Worm (Caenorhabditis elegans) whole organism, young adult: ENCODE measurements around the gene C34E11.2.

Source experiments
- B0035.1 ChIP-seq: sonication (generic microtip); optimal IDR thresholded peaks from 2 replicates; lab custom pipeline; 2016; ENCODE audit warnings: missing genetic modification characterization, mild to moderate bottlenecking, missing compliant biosample characterization, missing genotype, missing genetic modification reagents
- C17E4.6 ChIP-seq: fragments of 200-800 bp; sonication (Bioruptor generic); IDR thresholded peaks from 2 replicates; pipeline ENCODE4 v1.3.6; 2022; ENCODE audit warnings: missing genetic modification reagents, missing genetic modification characterization, missing compliant biosample characterization
- F23B12.7 ChIP-seq: sonication (generic microtip); optimal IDR thresholded peaks from 2 replicates; lab custom pipeline; 2017; ENCODE audit warnings: missing genetic modification characterization, mild to moderate bottlenecking, missing compliant biosample characterization, antibody characterized with exemption, moderate library complexity; ENCODE audit not compliant: insufficient read depth
- F39B2.1 ChIP-seq: fragments of 200-800 bp; sonication (Bioruptor generic); IDR thresholded peaks from 2 replicates; pipeline ENCODE4 v1.3.6; 2022; ENCODE audit warnings: missing genetic modification reagents, missing genetic modification characterization, missing compliant biosample characterization
- F52B5.7 ChIP-seq: sonication (generic microtip); optimal IDR thresholded peaks from 2 replicates; lab custom pipeline; 2016; ENCODE audit warnings: mild to moderate bottlenecking, missing genetic modification characterization, missing compliant biosample characterization
- F57A8.1 ChIP-seq: fragments of 200-800 bp; sonication (Bioruptor generic); optimal IDR thresholded peaks from 2 replicates; lab custom pipeline; 2018; ENCODE audit warnings: mild to moderate bottlenecking, missing genetic modification characterization, moderate library complexity, missing compliant biosample characterization
- Y53G8AR.9 ChIP-seq: fragments of 200-800 bp; sonication (Bioruptor generic); conservative IDR thresholded peaks from 2 replicates; pipeline ENCODE4 v1.3.6; 2022; ENCODE audit warnings: missing genetic modification reagents, missing genetic modification characterization, missing compliant biosample characterization
- Y56A3A.18 ChIP-seq: fragments of 200-800 bp; sonication (Bioruptor generic); IDR thresholded peaks from 2 replicates; pipeline ENCODE4 v1.3.6; 2022; ENCODE audit warnings: missing genetic modification reagents, missing genetic modification characterization, missing compliant biosample characterization
- Y79H2A.3 ChIP-seq: fragments of 200-800 bp; sonication (Bioruptor generic); conservative IDR thresholded peaks from 2 replicates; pipeline ENCODE4 v1.3.6; 2022; ENCODE audit warnings: missing genetic modification reagents, missing genetic modification characterization, missing compliant biosample characterization
- Y95B8A.8 ChIP-seq: fragments of 200-800 bp; sonication (Bioruptor generic); IDR thresholded peaks from 2 replicates; pipeline ENCODE4 v1.3.6; 2022; ENCODE audit warnings: missing genetic modification reagents, missing genetic modification characterization, missing compliant biosample characterization
- athp-1 ChIP-seq: sonication (generic microtip); optimal IDR thresholded peaks from 2 replicates; lab custom pipeline; 2017; ENCODE audit warnings: mild to moderate bottlenecking, missing genetic modification characterization, missing compliant biosample characterization
- cebp-1 ChIP-seq, 2 experiments: fragments of 200-800 bp in 1 of 2; sonication (Bioruptor generic) in 1 of 2; sonication (generic microtip) in 1 of 2; IDR thresholded peaks in 1 of 2; optimal IDR thresholded peaks in 1 of 2; 2 replicates each; pipeline versions ENCODE4 v1.3.6 to Lab custom; 2017 to 2022; ENCODE audit warnings: missing compliant biosample characterization in 2 of 2, missing genetic modification characterization in 2 of 2, mild to moderate bottlenecking in 1 of 2, missing genetic modification reagents in 1 of 2, moderate library complexity in 1 of 2
- ceh-40 ChIP-seq: fragments of 200-800 bp; sonication (Bioruptor generic); IDR thresholded peaks from 2 replicates; pipeline ENCODE4 v1.3.6; 2022; ENCODE audit warnings: missing genetic modification characterization, missing compliant biosample characterization
- ceh-58 ChIP-seq: fragments of 200-800 bp; sonication (Bioruptor generic); IDR thresholded peaks from 2 replicates; pipeline ENCODE4 v1.3.6; 2022; ENCODE audit warnings: missing genetic modification characterization, missing compliant biosample characterization
- ceh-91 ChIP-seq: fragments of 200-800 bp; sonication (Bioruptor generic); IDR thresholded peaks from 2 replicates; pipeline ENCODE4 v1.3.6; 2022; ENCODE audit warnings: missing genetic modification reagents, missing genetic modification characterization, missing compliant biosample characterization
- dox-1 ChIP-seq: fragments of 200-800 bp; sonication (Bioruptor generic); IDR thresholded peaks from 2 replicates; pipeline ENCODE4 v1.3.6; 2022; ENCODE audit warnings: missing genetic modification reagents, missing genetic modification characterization, missing compliant biosample characterization
- egl-18 ChIP-seq: fragments of 200-800 bp; sonication (Bioruptor generic); IDR thresholded peaks from 2 replicates; pipeline ENCODE4 v1.3.6; 2022; ENCODE audit warnings: missing genetic modification reagents, missing genetic modification characterization, missing compliant biosample characterization
- egl-44 ChIP-seq: fragments of 200-800 bp; sonication (Bioruptor generic); IDR thresholded peaks from 2 replicates; pipeline ENCODE4 v1.3.6; 2022; ENCODE audit warnings: missing genetic modification reagents, missing genetic modification characterization, missing compliant biosample characterization
- ekl-4 ChIP-seq: fragments of 200-800 bp; sonication (Bioruptor generic); IDR thresholded peaks from 2 replicates; pipeline ENCODE4 v1.3.6; 2022; ENCODE audit warnings: missing genetic modification reagents, missing genetic modification characterization, missing compliant biosample characterization
- ets-4 ChIP-seq: fragments of 200-800 bp; sonication (Bioruptor generic); optimal IDR thresholded peaks from 2 replicates; lab custom pipeline; 2018; ENCODE audit warnings: mild to moderate bottlenecking, missing genetic modification characterization, missing compliant biosample characterization
- gei-17 ChIP-seq: fragments of 200-800 bp; sonication (Bioruptor generic); optimal IDR thresholded peaks from 2 replicates; lab custom pipeline; 2018; ENCODE audit warnings: mild to moderate bottlenecking, missing genetic modification characterization, missing compliant biosample characterization
- him-1 ChIP-seq: sonication (generic microtip); optimal IDR thresholded peaks from 2 replicates; lab custom pipeline; 2016; ENCODE audit warnings: missing genotype, missing genetic modification reagents, missing genetic modification characterization, missing compliant biosample characterization
- lag-1 ChIP-seq: fragments of 200-800 bp; sonication (Bioruptor generic); IDR thresholded peaks from 2 replicates; pipeline ENCODE4 v1.3.6; 2022; ENCODE audit warnings: missing genetic modification reagents, missing genetic modification characterization, missing compliant biosample characterization
- lin-26 ChIP-seq: fragments of 200-800 bp; sonication (Bioruptor generic); IDR thresholded peaks from 2 replicates; pipeline ENCODE4 v1.3.6; 2022; ENCODE audit warnings: missing genetic modification reagents, missing genetic modification characterization, missing compliant biosample characterization
- lin-35 ChIP-seq, 3 experiments: fragments of 150-350 bp in 2 of 3; sonication (generic microtip) in 1 of 3; optimal IDR thresholded peaks; 2 replicates each; lab custom pipeline; 2014 to 2018; ENCODE audit warnings: missing biosample characterization in 3 of 3, missing genetic modification characterization in 3 of 3, missing genetic modification reagents in 3 of 3
- lin-40 ChIP-seq: sonication (generic microtip); optimal IDR thresholded peaks from 2 replicates; lab custom pipeline; 2016; ENCODE audit warnings: missing genetic modification characterization, mild to moderate bottlenecking, missing compliant biosample characterization, missing genotype, missing genetic modification reagents
- lin-54 ChIP-seq: fragments of 200-800 bp; sonication (Bioruptor generic); optimal IDR thresholded peaks from 2 replicates; lab custom pipeline; 2018; ENCODE audit warnings: mild to moderate bottlenecking, missing genetic modification characterization, missing compliant biosample characterization
- lsl-1 ChIP-seq: fragments of 200-800 bp; sonication (Bioruptor generic); optimal IDR thresholded peaks from 2 replicates; lab custom pipeline; 2018; ENCODE audit warnings: mild to moderate bottlenecking, missing genetic modification characterization, moderate library complexity, missing compliant biosample characterization
- lsy-27 ChIP-seq: sonication (generic microtip); optimal IDR thresholded peaks from 2 replicates; lab custom pipeline; 2017; ENCODE audit warnings: missing genetic modification characterization, mild to moderate bottlenecking, missing compliant biosample characterization, antibody characterized with exemption, missing genotype, borderline replicate concordance; ENCODE audit not compliant: insufficient read depth
- madf-3 ChIP-seq: fragments of 200-800 bp; sonication (Bioruptor generic); IDR thresholded peaks from 2 replicates; pipeline ENCODE4 v1.3.6; 2022; ENCODE audit warnings: missing genetic modification reagents, missing genetic modification characterization, missing compliant biosample characterization
- nhr-27 ChIP-seq: fragments of 200-800 bp; sonication (Bioruptor generic); optimal IDR thresholded peaks from 2 replicates; lab custom pipeline; 2018; ENCODE audit warnings: mild to moderate bottlenecking, missing genetic modification characterization, moderate library complexity, missing compliant biosample characterization
- nhr-80 ChIP-seq: sonication (generic microtip); optimal IDR thresholded peaks from 2 replicates; lab custom pipeline; 2016; ENCODE audit warnings: missing genetic modification characterization, missing compliant biosample characterization
- pbrm-1 ChIP-seq: fragments of 200-800 bp; sonication (Bioruptor generic); IDR thresholded peaks from 2 replicates; pipeline ENCODE4 v1.3.6; 2022; ENCODE audit warnings: missing genetic modification reagents, missing genetic modification characterization, missing compliant biosample characterization
- pha-4 ChIP-seq: fragments of 150-350 bp; sonication (generic microtip); optimal IDR thresholded peaks from 2 replicates; lab custom pipeline; 2014; ENCODE audit warnings: missing biosample characterization, missing genetic modification reagents, missing genetic modification characterization
- snpc-1.3 ChIP-seq: sonication (generic microtip); optimal IDR thresholded peaks from 2 replicates; lab custom pipeline; 2017; ENCODE audit warnings: missing genetic modification characterization, mild to moderate bottlenecking, missing compliant biosample characterization, antibody characterized with exemption, moderate library complexity, missing genotype, missing genetic modification reagents; ENCODE audit not compliant: insufficient read depth
- snpc-4 ChIP-seq, 5 experiments: fragments of 150-350 bp in 1 of 5; sonication (generic microtip) in 4 of 5; optimal IDR thresholded peaks; 2 replicates each; lab custom pipeline; 2014 to 2018; ENCODE audit warnings: missing genetic modification characterization in 5 of 5, missing biosample characterization in 3 of 5, antibody characterized with exemption in 2 of 5, mild to moderate bottlenecking in 2 of 5, missing compliant biosample characterization in 2 of 5, missing genotype in 2 of 5, moderate library complexity in 2 of 5, missing genetic modification reagents in 1 of 5
- tbx-9 ChIP-seq: sonication (generic microtip); optimal IDR thresholded peaks from 2 replicates; lab custom pipeline; 2016; ENCODE audit warnings: borderline replicate concordance, missing genetic modification characterization, inconsistent platforms, missing compliant biosample characterization
- unc-62 ChIP-seq: fragments of 150-350 bp; optimal IDR thresholded peaks from 2 replicates; lab custom pipeline; 2014; ENCODE audit warnings: missing biosample characterization, missing genetic modification reagents, missing genetic modification characterization
- xnd-1 ChIP-seq: sonication (generic microtip); optimal IDR thresholded peaks from 2 replicates; lab custom pipeline; 2016; ENCODE audit warnings: missing genotype, missing genetic modification reagents, missing genetic modification characterization, missing compliant biosample characterization
- zfh-2 ChIP-seq: fragments of 200-800 bp; sonication (Bioruptor generic); conservative IDR thresholded peaks from 2 replicates; pipeline ENCODE4 v1.3.6; 2022; ENCODE audit warnings: missing genetic modification reagents, missing genetic modification characterization, missing compliant biosample characterization
- ztf-18 ChIP-seq: sonication (generic microtip); optimal IDR thresholded peaks from 2 replicates; lab custom pipeline; 2016; ENCODE audit warnings: missing genotype, mild to moderate bottlenecking, missing genetic modification characterization, missing compliant biosample characterization
- ztf-25 ChIP-seq: fragments of 200-800 bp; sonication (Bioruptor generic); IDR thresholded peaks from 2 replicates; pipeline ENCODE4 v1.3.6; 2022; ENCODE audit warnings: missing genetic modification reagents, missing genetic modification characterization, missing compliant biosample characterization
- ztf-3 ChIP-seq: fragments of 200-800 bp; sonication (Bioruptor generic); optimal IDR thresholded peaks from 2 replicates; lab custom pipeline; 2018; ENCODE audit warnings: mild to moderate bottlenecking, missing genetic modification characterization, missing compliant biosample characterization

Gene C34E11.2

ce11 chrX:11791364-11792221 lies 23.0 kb downstream of the C34E11.2 start (continued):
- TF ChIP-seq cebp-1 (GFP tag; IDR thresholded peaks at IDR 0.05; lab: Robert Waterston, UW) (peak; percentile 98), cebp-1 (tag; optimal IDR thresholded peaks at IDR 0.05; lab: Kevin White, UChicago) (peak; percentile 99), C17E4.6 (no peak), ceh-91 (GFP tag; lab: Robert Waterston, UW) (no peak), snpc-4 (GFP tag; optimal IDR thresholded peaks at IDR 0.05; lab: Kevin White, UChicago) (no peak), snpc-4 (tag; optimal IDR thresholded peaks at IDR 0.05; lab: Kevin White, UChicago) (peak in 1 of 4 experiments; percentile 5), nhr-27 (tag; lab: Kevin White, UChicago) (no peak), ets-4 (GFP tag; lab: Kevin White, UChicago) (peak; percentile 76), Y56A3A.18 (GFP tag; lab: Robert Waterston, UW) (0 out of 2 replicates have a peak, but pooled peaks have one; percentile 36), him-1 (tag; lab: Kevin White, UChicago) (no peak), dox-1 (GFP tag; lab: Robert Waterston, UW) (no peak), Y79H2A.3 (GFP tag; lab: Robert Waterston, UW) (no peak), ekl-4 (no peak), F23B12.7 (tag; lab: Kevin White, UChicago) (no peak), Y95B8A.8 (GFP tag; lab: Robert Waterston, UW) (peak; percentile 59; the same call in 1 of the 2 replicates), lag-1 (GFP tag; lab: Robert Waterston, UW) (no peak), pha-4 (tag; lab: Kevin White, UChicago) (no peak), F57A8.1 (no peak), lin-54 (GFP tag; lab: Kevin White, UChicago) (no peak), unc-62 (GFP tag; lab: Kevin White, UChicago) (peak; percentile 64), madf-3 (no peak), lin-35 (GFP tag; optimal IDR thresholded peaks at IDR 0.05; lab: Kevin White, UChicago) (no peak), egl-18 (GFP tag; lab: Robert Waterston, UW) (no peak), ztf-3 (GFP tag; lab: Kevin White, UChicago) (no peak), lin-40 (peak; percentile 6)

ce11 chrX:11790600-11790999 lies 23.9 kb downstream of the C34E11.2 start:
- no peak for TF ChIP-seq F52B5.7
- TF ChIP-seq ztf-25 (GFP tag; lab: Robert Waterston, UW) = no peak
- no peak; the same call in 1 of the 2 replicates for TF ChIP-seq Y53G8AR.9 (GFP tag; lab: Robert Waterston, UW)
- TF ChIP-seq zfh-2 (GFP tag; lab: Robert Waterston, UW) = no peak
- TF ChIP-seq lsl-1 (GFP tag; lab: Kevin White, UChicago) = no peak
- TF ChIP-seq lsy-27 = no peak
- peak; percentile 34 for TF ChIP-seq gei-17 (GFP tag; lab: Kevin White, UChicago)
- TF ChIP-seq snpc-1.3 (tag; lab: Kevin White, UChicago) = no peak
- TF ChIP-seq pbrm-1 = no peak
- TF ChIP-seq tbx-9 = no peak
- TF ChIP-seq snpc-4 (GFP tag; optimal IDR thresholded peaks at IDR 0.05; lab: Kevin White, UChicago) = no peak
- TF ChIP-seq snpc-4 (tag; optimal IDR thresholded peaks at IDR 0.05; lab: Kevin White, UChicago) = peak in 1 of 4 experiments; percentile 12
- no peak for TF ChIP-seq xnd-1 (tag; lab: Kevin White, UChicago)
- no peak for TF ChIP-seq egl-44 (GFP tag; lab: Robert Waterston, UW)
- TF ChIP-seq lin-26 (GFP tag; lab: Robert Waterston, UW) = no peak
- no peak for TF ChIP-seq nhr-27 (tag; lab: Kevin White, UChicago)
- no peak for TF ChIP-seq ceh-58
- TF ChIP-seq Y56A3A.18 (GFP tag; lab: Robert Waterston, UW) = 0 out of 2 replicates have a peak, but pooled peaks have one; percentile 6
- no peak for TF ChIP-seq athp-1
- no peak for TF ChIP-seq B0035.1
- TF ChIP-seq nhr-80 (tag; lab: Kevin White, UChicago) = peak; percentile 48
- TF ChIP-seq F39B2.1 (GFP tag; lab: Robert Waterston, UW) = no peak
- TF ChIP-seq ztf-18 (tag; lab: Kevin White, UChicago) = no peak
- peak; percentile 46; the same call in 1 of the 2 replicates for TF ChIP-seq Y95B8A.8 (GFP tag; lab: Robert Waterston, UW)
- TF ChIP-seq ceh-40 = 0 out of 2 replicates have a peak, but pooled peaks have one; percentile 11
